Worm (Caenorhabditis elegans) whole organism, L3 larva: Measurements from ENCODE around the gene T28F12.1.

Source experiments
- R02D3.7 ChIP-seq: fragments of 150-350 bp; optimal IDR thresholded peaks from 2 replicates; lab custom pipeline; 2014; ENCODE audit warnings: missing biosample characterization, missing genetic modification characterization
- ama-1 ChIP-seq: fragments of 150-350 bp; optimal IDR thresholded peaks from 2 replicates; lab custom pipeline; 2018
- ceh-16 ChIP-seq: sonication (generic microtip); optimal IDR thresholded peaks from 2 replicates; lab custom pipeline; 2017; ENCODE audit warnings: missing biosample characterization, missing genetic modification characterization
- ceh-28 ChIP-seq: fragments of 150-350 bp; optimal IDR thresholded peaks from 2 replicates; lab custom pipeline; 2014; ENCODE audit warnings: missing biosample characterization, missing genetic modification reagents, missing genetic modification characterization
- ceh-82 ChIP-seq: fragments of 150-350 bp; optimal IDR thresholded peaks from 2 replicates; lab custom pipeline; 2014; ENCODE audit warnings: missing biosample characterization, missing genetic modification characterization
- ceh-9 ChIP-seq: sonication (generic microtip); optimal IDR thresholded peaks from 2 replicates; lab custom pipeline; 2018; ENCODE audit warnings: missing biosample characterization, missing genetic modification characterization
- egl-5 ChIP-seq: fragments of 150-350 bp; optimal IDR thresholded peaks from 2 replicates; lab custom pipeline; 2017; ENCODE audit warnings: missing biosample characterization, missing genetic modification reagents, missing genetic modification characterization, inconsistent platforms
- elt-1 ChIP-seq: fragments of 150-350 bp; optimal IDR thresholded peaks from 2 replicates; lab custom pipeline; 2014; ENCODE audit warnings: missing biosample characterization, missing genetic modification characterization
- elt-2 ChIP-seq: sonication (generic microtip); optimal IDR thresholded peaks from 2 replicates; lab custom pipeline; 2016; ENCODE audit warnings: missing genetic modification reagents, mild to moderate bottlenecking, missing genetic modification characterization, missing compliant biosample characterization
- elt-3 ChIP-seq, 3 experiments: fragments of 150-350 bp in 1 of 3; sonication (generic microtip) in 2 of 3; optimal IDR thresholded peaks; 2 replicates in 2 of 3; 4 replicates in 1 of 3; lab custom pipeline; 2014 to 2017; ENCODE audit warnings: missing biosample characterization in 3 of 3, missing genetic modification characterization in 3 of 3
- fkh-10 ChIP-seq: sonication (generic microtip); optimal IDR thresholded peaks from 2 replicates; lab custom pipeline; 2017; ENCODE audit warnings: missing biosample characterization, missing genetic modification reagents, missing genetic modification characterization
- hmg-11 ChIP-seq: sonication (generic microtip); optimal IDR thresholded peaks from 2 replicates; lab custom pipeline; 2016; ENCODE audit warnings: missing genetic modification characterization, missing compliant biosample characterization
- lin-15B ChIP-seq: fragments of 150-350 bp; optimal IDR thresholded peaks from 2 replicates; lab custom pipeline; 2014; ENCODE audit warnings: missing biosample characterization, missing genetic modification characterization
- lin-39 ChIP-seq: fragments of 150-350 bp; optimal IDR thresholded peaks from 2 replicates; lab custom pipeline; 2018; ENCODE audit warnings: missing biosample characterization, missing genetic modification reagents, missing genetic modification characterization
- lsy-12 ChIP-seq: sonication (generic microtip); optimal IDR thresholded peaks from 2 replicates; lab custom pipeline; 2016; ENCODE audit warnings: mild to moderate bottlenecking, missing genetic modification characterization, missing compliant biosample characterization
- mdl-1 ChIP-seq: fragments of 150-350 bp; optimal IDR thresholded peaks from 2 replicates; lab custom pipeline; 2014; ENCODE audit warnings: missing biosample characterization, missing genetic modification characterization
- nfya-1 ChIP-seq: sonication (generic microtip); optimal IDR thresholded peaks from 2 replicates; lab custom pipeline; 2017; ENCODE audit warnings: missing genetic modification characterization, mild to moderate bottlenecking, missing compliant biosample characterization, antibody characterized with exemption, moderate library complexity; ENCODE audit not compliant: insufficient read depth
- nhr-11 ChIP-seq: fragments of 150-350 bp; optimal IDR thresholded peaks from 2 replicates; lab custom pipeline; 2014; ENCODE audit warnings: missing biosample characterization, missing genetic modification characterization
- nhr-23 ChIP-seq: fragments of 150-350 bp; optimal IDR thresholded peaks from 2 replicates; lab custom pipeline; 2014; ENCODE audit warnings: missing biosample characterization, missing genetic modification reagents, missing genetic modification characterization
- nhr-237 ChIP-seq: fragments of 150-350 bp; optimal IDR thresholded peaks from 2 replicates; lab custom pipeline; 2014; ENCODE audit warnings: missing biosample characterization, missing genetic modification characterization
- nhr-25 ChIP-seq: sonication (generic microtip); optimal IDR thresholded peaks from 2 replicates; lab custom pipeline; 2017; ENCODE audit warnings: missing biosample characterization, missing genetic modification characterization
- nhr-43 ChIP-seq: sonication (generic microtip); optimal IDR thresholded peaks from 2 replicates; lab custom pipeline; 2016; ENCODE audit warnings: mild to moderate bottlenecking, missing genetic modification characterization, missing compliant biosample characterization; ENCODE audit not compliant: poor library complexity, severe bottlenecking
- nhr-67 ChIP-seq: fragments of 150-350 bp; optimal IDR thresholded peaks from 2 replicates; lab custom pipeline; 2014; ENCODE audit warnings: missing biosample characterization, missing genetic modification characterization
- nhr-76 ChIP-seq: fragments of 150-350 bp; sonication (generic microtip); optimal IDR thresholded peaks from 5 replicates; lab custom pipeline; 2014; ENCODE audit warnings: missing biosample characterization, missing genetic modification characterization
- pha-4 ChIP-seq: fragments of 150-350 bp; optimal IDR thresholded peaks from 2 replicates; lab custom pipeline; 2014; ENCODE audit warnings: missing biosample characterization, missing genetic modification reagents, missing genetic modification characterization
- skn-1 ChIP-seq: fragments of 150-350 bp; optimal IDR thresholded peaks from 2 replicates; lab custom pipeline; 2014; ENCODE audit warnings: missing biosample characterization, missing genetic modification characterization
- snpc-4 ChIP-seq: fragments of 150-350 bp; optimal IDR thresholded peaks from 2 replicates; lab custom pipeline; 2014; ENCODE audit warnings: missing biosample characterization, missing genetic modification characterization
- tbx-2 ChIP-seq: sonication (generic microtip); optimal IDR thresholded peaks from 2 replicates; lab custom pipeline; 2016; ENCODE audit warnings: mild to moderate bottlenecking, missing genetic modification characterization, missing compliant biosample characterization
- unc-62 ChIP-seq: fragments of 150-350 bp; sonication (generic microtip); optimal IDR thresholded peaks from 4 replicates; lab custom pipeline; 2014; ENCODE audit warnings: missing biosample characterization, missing genetic modification reagents, missing genetic modification characterization
- ztf-4 ChIP-seq: fragments of 150-350 bp; optimal IDR thresholded peaks from 2 replicates; lab custom pipeline; 2014; ENCODE audit warnings: missing biosample characterization, missing genetic modification characterization

Gene T28F12.1

DNA sequence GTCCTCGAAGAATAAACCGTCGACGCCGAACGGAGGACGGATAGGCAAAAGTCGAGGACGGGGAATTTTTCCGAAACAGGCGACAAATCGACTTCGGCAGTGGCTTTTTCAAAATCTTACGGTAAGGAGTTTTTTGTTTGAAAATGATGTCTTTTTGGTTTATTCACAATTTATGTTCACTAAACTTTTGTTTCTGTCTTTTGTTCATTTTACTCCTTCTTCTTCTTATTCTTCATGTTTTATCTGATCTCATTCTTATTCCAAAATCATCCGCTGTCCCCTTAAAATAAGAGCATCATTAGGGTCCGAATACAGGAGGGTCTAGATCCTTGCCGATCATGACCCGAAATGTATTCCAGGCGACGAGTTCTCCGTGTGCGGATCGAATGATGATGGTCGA lies 7.8 kb upstream of the T28F12.1 start:
- TF ChIP-seq elt-1 (tag; lab: Kevin White, UChicago) (no peak), unc-62 (GFP tag; lab: Kevin White, UChicago) (peak; percentile 35), ceh-82 (tag; lab: Kevin White, UChicago) (no peak), nfya-1 (tag; lab: Kevin White, UChicago) (no peak), nhr-43 (tag; lab: Kevin White, UChicago) (no peak), tbx-2 (tag; lab: Kevin White, UChicago) (no peak), lin-39 (no peak), lin-15B (no peak), pha-4 (tag; lab: Kevin White, UChicago) (no peak)

DNA sequence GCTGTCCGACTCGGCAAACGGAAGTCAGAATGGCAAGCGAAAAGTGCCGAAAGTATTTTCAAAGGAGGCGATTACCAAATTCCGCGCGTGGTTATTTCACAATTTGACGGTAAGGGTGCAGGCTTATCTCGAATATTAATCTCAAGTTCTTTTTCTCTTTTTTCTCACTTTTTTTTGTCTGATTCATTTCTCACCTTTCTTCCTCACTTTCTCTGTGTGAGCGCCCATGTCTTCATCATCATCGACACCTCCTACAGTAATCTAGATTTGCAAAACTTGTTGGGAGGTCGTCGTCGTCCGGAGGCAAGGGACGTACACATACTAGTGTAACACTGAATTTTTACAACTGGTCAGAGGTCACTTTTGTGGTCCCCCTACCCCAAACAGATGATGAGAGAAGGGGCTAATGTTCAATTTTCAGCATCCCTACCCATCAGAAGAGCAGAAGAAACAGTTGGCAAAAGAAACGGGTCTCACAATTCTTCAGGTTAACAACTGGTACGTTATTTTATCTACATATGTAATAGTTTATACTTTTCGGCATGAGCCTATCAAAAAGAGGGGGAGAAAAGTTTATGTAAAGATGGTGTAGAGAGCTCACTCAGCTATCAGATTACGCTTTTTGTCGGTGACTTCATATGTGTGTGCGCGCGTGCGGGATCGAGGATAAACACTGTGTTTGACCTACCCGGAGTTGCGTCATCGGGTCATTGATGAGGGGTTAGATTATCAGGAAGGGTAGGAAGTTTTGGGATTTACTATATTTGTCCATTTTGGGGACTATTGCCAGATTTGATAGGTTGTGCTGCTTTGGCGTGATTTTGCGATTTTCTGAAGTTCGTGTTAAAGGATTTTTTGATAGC lies 7.2 kb upstream of the T28F12.1 start:
- TF ChIP-seq nhr-25 (tag; lab: Kevin White, UChicago) (peak; percentile 61), snpc-4 (no peak), ama-1 (lab: Kevin White, UChicago) (no peak), ceh-9 (tag; lab: Kevin White, UChicago) (no peak), elt-1 (tag; lab: Kevin White, UChicago) (peak; percentile 76), fkh-10 (GFP tag; lab: Kevin White, UChicago) (no peak)
- TF ChIP-seq, all 47 proteins: peak for 2

DNA sequence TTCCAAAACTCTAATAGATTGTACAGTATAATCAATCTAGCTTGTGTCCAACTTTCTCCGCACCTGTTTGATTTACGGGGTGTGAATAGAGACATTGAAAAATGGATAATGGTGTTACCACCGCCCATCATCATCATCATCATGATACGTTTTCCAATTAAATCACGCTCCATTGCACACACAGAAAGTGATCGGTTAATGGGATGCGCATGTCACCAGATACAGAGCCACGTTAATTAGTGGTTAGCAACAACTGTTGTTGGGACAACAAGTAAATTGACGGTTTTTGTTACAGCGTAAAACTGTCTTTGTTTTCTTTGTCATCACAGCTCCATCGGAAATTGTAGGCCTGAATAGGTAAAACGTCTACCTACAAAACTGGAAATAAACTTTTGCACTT lies 6.2 kb upstream of the T28F12.1 start:
- TF ChIP-seq unc-62 (GFP tag; lab: Kevin White, UChicago) = peak; percentile 2
- TF ChIP-seq mdl-1 (tag; lab: Kevin White, UChicago) = no peak

DNA sequence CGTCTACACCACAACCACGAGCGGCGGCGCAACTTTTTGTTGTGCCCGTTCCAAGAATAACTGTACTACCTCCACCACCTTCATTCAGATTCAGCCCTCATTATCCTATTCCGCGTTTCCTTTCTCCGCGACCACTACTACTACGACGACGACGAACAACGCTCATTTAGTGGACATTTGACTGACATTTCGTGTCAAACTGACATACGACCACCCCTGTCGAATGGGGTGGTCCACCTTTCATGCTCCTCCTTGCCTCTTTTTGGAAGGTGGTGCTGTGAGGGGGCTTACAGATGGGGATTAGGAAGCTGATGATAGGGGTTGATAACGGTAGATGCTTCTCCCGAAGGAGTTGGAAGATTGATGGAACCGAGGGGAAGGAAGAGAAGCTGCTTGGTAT lies 5.7 kb upstream of the T28F12.1 start:
- TF ChIP-seq pha-4 (tag; lab: Kevin White, UChicago) (no peak), elt-3 (tag; optimal IDR thresholded peaks at IDR 0.05; lab: Kevin White, UChicago) (no peak), elt-1 (tag; lab: Kevin White, UChicago) (peak; percentile 40), unc-62 (GFP tag; lab: Kevin White, UChicago) (peak; percentile 94), mdl-1 (tag; lab: Kevin White, UChicago) (no peak)

ce11 chrV:4507836-4508462 lies 4.9 kb upstream of the T28F12.1 start:
- TF ChIP-seq nhr-25 (tag; lab: Kevin White, UChicago) (peak; percentile 93), nhr-76 (tag; lab: Kevin White, UChicago) (no peak), hmg-11 (tag; lab: Kevin White, UChicago) (peak; percentile 61), ceh-28 (tag; lab: Kevin White, UChicago) (peak; percentile 51), unc-62 (GFP tag; lab: Kevin White, UChicago) (peak; percentile 98), ztf-4 (tag; lab: Kevin White, UChicago) (peak; percentile 10), elt-3 (tag; optimal IDR thresholded peaks at IDR 0.05; lab: Kevin White, UChicago) (peak in 1 of 3 experiments; percentile 62), elt-1 (tag; lab: Kevin White, UChicago) (peak; percentile 92), R02D3.7 (tag; lab: Kevin White, UChicago) (peak; percentile 41), nhr-67 (no peak), nfya-1 (tag; lab: Kevin White, UChicago) (peak; percentile 96), nhr-23 (peak; percentile 72), snpc-4 (peak; percentile 11), elt-2 (no peak), lin-39 (peak; percentile 98), lin-15B (peak; percentile 23), tbx-2 (tag; lab: Kevin White, UChicago) (peak; percentile 54), nhr-237 (no peak), lsy-12 (tag; lab: Kevin White, UChicago) (peak; percentile 32), egl-5 (tag; lab: Kevin White, UChicago) (peak; percentile 75), nhr-11 (tag; lab: Kevin White, UChicago) (peak; percentile 74), ceh-16 (tag; lab: Kevin White, UChicago) (peak; percentile 20), skn-1 (tag; lab: Kevin White, UChicago) (no peak)
